Fruit fly (Drosophila melanogaster) whole organism, pupa: Measurements from ENCODE around the gene obst-H.

Source experiments
- CG10348 ChIP-seq: fragments of 200-800 bp; sonication (Bioruptor generic); IDR thresholded peaks from 2 replicates; pipeline ENCODE4 v1.3.6; 2022; ENCODE audit warnings: missing biosample characterization, missing genetic modification characterization
- CG12605 ChIP-seq: fragments of 200-800 bp; sonication (Bioruptor generic); IDR thresholded peaks from 2 replicates; pipeline ENCODE4 v1.3.6; 2022; ENCODE audit warnings: missing biosample characterization, missing genetic modification characterization
- CG13204 ChIP-seq: fragments of 200-800 bp; sonication (Bioruptor generic); optimal IDR thresholded peaks from 2 replicates; lab custom pipeline; 2018; ENCODE audit warnings: missing biosample characterization, mild to moderate bottlenecking, missing genetic modification characterization, moderate library complexity
- CG14655 ChIP-seq: fragments of 200-800 bp; sonication (Bioruptor generic); optimal IDR thresholded peaks from 3 replicates; lab custom pipeline; 2017; ENCODE audit warnings: mild to moderate bottlenecking, missing biosample characterization, missing genetic modification reagents, missing genetic modification characterization
- CG15710 ChIP-seq: fragments of 200-800 bp; sonication (Bioruptor generic); optimal IDR thresholded peaks from 2 replicates; lab custom pipeline; 2018; ENCODE audit warnings: missing biosample characterization, mild to moderate bottlenecking, missing genetic modification characterization, moderate library complexity
- CG17806 ChIP-seq: fragments of 200-800 bp; sonication (Bioruptor generic); optimal IDR thresholded peaks from 2 replicates; lab custom pipeline; 2018; ENCODE audit warnings: missing biosample characterization, mild to moderate bottlenecking, missing genetic modification characterization, moderate library complexity
- CG32121 ChIP-seq: fragments of 200-800 bp; sonication (Bioruptor generic); IDR thresholded peaks from 2 replicates; pipeline ENCODE4 v1.3.6; 2022; ENCODE audit warnings: missing biosample characterization, missing genetic modification characterization
- CG34367 ChIP-seq: fragments of 200-800 bp; sonication (Bioruptor generic); optimal IDR thresholded peaks from 2 replicates; lab custom pipeline; 2018; ENCODE audit warnings: missing biosample characterization, mild to moderate bottlenecking, missing genetic modification characterization
- CG4496 ChIP-seq: fragments of 200-800 bp; sonication (Bioruptor generic); IDR thresholded peaks from 3 replicates; pipeline ENCODE4 v1.3.6; 2022; ENCODE audit warnings: missing biosample characterization, missing genetic modification characterization
- CG8159 ChIP-seq: fragments of 200-800 bp; sonication (Bioruptor generic); optimal IDR thresholded peaks from 3 replicates; lab custom pipeline; 2018; ENCODE audit warnings: missing biosample characterization, mild to moderate bottlenecking, missing genetic modification characterization, moderate library complexity
- CG8301 ChIP-seq: fragments of 200-800 bp; sonication (Bioruptor generic); optimal IDR thresholded peaks from 2 replicates; lab custom pipeline; 2018; ENCODE audit warnings: missing biosample characterization, mild to moderate bottlenecking, missing genetic modification characterization
- CG9948 ChIP-seq: fragments of 200-800 bp; sonication (Bioruptor generic); optimal IDR thresholded peaks from 2 replicates; lab custom pipeline; 2018; ENCODE audit warnings: missing biosample characterization, mild to moderate bottlenecking, missing genetic modification characterization, moderate library complexity
- D1 ChIP-seq: fragments of 200-800 bp; sonication (Bioruptor generic); optimal IDR thresholded peaks from 2 replicates; lab custom pipeline; 2018; ENCODE audit warnings: missing biosample characterization, mild to moderate bottlenecking, missing genetic modification characterization, moderate library complexity
- EcR ChIP-seq: fragments of 200-800 bp; sonication (Bioruptor generic); optimal IDR thresholded peaks from 3 replicates; lab custom pipeline; 2019; ENCODE audit warnings: missing biosample characterization, missing genetic modification characterization, mild to moderate bottlenecking, moderate library complexity, missing genetic modification reagents
- Ets98B ChIP-seq: fragments of 200-800 bp; sonication (Bioruptor generic); IDR thresholded peaks from 2 replicates; pipeline ENCODE4 v1.3.6; 2022; ENCODE audit warnings: missing biosample characterization, missing genetic modification characterization
- Pif1A ChIP-seq: fragments of 200-800 bp; sonication (Bioruptor generic); optimal IDR thresholded peaks from 3 replicates; lab custom pipeline; 2016; ENCODE audit warnings: missing biosample characterization, missing genetic modification characterization
- Pif1B ChIP-seq: fragments of 200-800 bp; sonication (Bioruptor generic); optimal IDR thresholded peaks from 3 replicates; lab custom pipeline; 2016; ENCODE audit warnings: missing biosample characterization, missing genetic modification characterization
- Snoo ChIP-seq: fragments of 200-800 bp; sonication (Bioruptor generic); optimal IDR thresholded peaks from 3 replicates; lab custom pipeline; 2017; ENCODE audit warnings: missing biosample characterization, mild to moderate bottlenecking, missing genetic modification characterization, inconsistent platforms
- fd96Ca ChIP-seq: fragments of 200-800 bp; sonication (Bioruptor generic); IDR thresholded peaks from 3 replicates; pipeline ENCODE4 v1.3.6; 2022; ENCODE audit warnings: missing biosample characterization, missing genetic modification characterization
- gl ChIP-seq: fragments of 200-800 bp; sonication (Bioruptor generic); optimal IDR thresholded peaks from 2 replicates; lab custom pipeline; 2018; ENCODE audit warnings: missing biosample characterization, mild to moderate bottlenecking, missing genetic modification characterization
- rn ChIP-seq: fragments of 200-800 bp; sonication (Bioruptor generic); IDR thresholded peaks from 2 replicates; pipeline ENCODE4 v1.3.6; 2022; ENCODE audit warnings: missing biosample characterization, missing genetic modification characterization

The obst-H gene

DNA sequence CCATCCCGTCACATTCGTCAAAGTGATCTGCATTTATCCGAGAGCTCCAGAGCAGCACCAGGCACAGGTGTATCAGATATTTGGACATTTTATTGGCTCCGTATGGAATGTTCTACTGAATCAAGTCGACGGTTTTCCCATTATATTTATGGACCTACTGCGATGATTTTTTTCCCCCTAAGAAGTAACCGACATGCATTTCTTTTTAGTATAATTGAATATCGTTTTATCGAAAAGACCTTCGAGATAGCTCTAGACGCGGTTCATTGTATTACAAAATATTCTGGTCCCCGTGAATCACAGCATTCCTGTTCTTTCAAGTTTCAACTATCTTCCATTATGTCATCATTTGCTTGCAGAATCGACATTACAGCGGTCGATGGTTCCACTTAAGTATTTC lies at the start of gene obst-H:
obst-H (minus strand) TSS at position 101 of the 400 bp plus-strand sequence.
- TF ChIP-seq CG9948 (tag; lab: Kevin White, UChicago) = no peak
- TF ChIP-seq gl (tag; lab: Kevin White, UChicago) = no peak
- no peak for TF ChIP-seq Ets98B (GFP tag; lab: Robert Waterston, UW)
- TF ChIP-seq Snoo (tag; lab: Kevin White, UChicago) = no peak
- no peak for TF ChIP-seq CG34367
- no peak for TF ChIP-seq CG14655 (GFP tag; lab: Kevin White, UChicago)

DNA sequence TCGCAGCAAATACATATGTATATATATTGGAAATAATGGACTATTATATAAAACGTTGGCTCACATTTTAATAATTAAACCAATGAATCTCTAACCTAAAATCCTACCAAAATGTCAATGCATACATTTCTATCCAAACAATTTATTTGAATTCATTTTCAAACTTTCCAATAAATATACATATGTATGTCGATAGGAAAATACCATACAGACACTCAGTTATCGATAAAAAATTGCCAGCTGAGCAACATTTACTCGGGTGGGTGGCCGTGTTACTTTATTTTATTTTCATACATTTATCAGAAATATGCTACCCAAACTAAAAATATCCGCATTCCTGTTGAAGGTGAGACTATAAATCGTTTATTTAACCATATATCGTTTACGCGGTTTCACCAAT lies 47.3 kb upstream of the obst-H start, which contains the start of gene Ufsp2:
Ufsp2 (plus strand) TSS at position 214 of the 400 bp plus-strand sequence.
- TF ChIP-seq CG9948 (tag; lab: Kevin White, UChicago) = no peak
- no peak for TF ChIP-seq CG4496 (GFP tag; lab: Robert Waterston, UW)
- no peak for TF ChIP-seq gl (tag; lab: Kevin White, UChicago)
- no peak for TF ChIP-seq CG13204 (GFP tag; lab: Kevin White, UChicago)
- TF ChIP-seq CG17806 = no peak
- no peak for TF ChIP-seq CG32121 (GFP tag; lab: Robert Waterston, UW)
- no peak for TF ChIP-seq Ets98B (GFP tag; lab: Robert Waterston, UW)
- no peak for TF ChIP-seq CG12605
- TF ChIP-seq Snoo (tag; lab: Kevin White, UChicago) = no peak
- no peak for TF ChIP-seq CG8301
- no peak for TF ChIP-seq fd96Ca (GFP tag; lab: Robert Waterston, UW)
- TF ChIP-seq Pif1A = no peak
- no peak for TF ChIP-seq CG34367
- TF ChIP-seq rn = no peak
- TF ChIP-seq CG8159 = no peak

DNA sequence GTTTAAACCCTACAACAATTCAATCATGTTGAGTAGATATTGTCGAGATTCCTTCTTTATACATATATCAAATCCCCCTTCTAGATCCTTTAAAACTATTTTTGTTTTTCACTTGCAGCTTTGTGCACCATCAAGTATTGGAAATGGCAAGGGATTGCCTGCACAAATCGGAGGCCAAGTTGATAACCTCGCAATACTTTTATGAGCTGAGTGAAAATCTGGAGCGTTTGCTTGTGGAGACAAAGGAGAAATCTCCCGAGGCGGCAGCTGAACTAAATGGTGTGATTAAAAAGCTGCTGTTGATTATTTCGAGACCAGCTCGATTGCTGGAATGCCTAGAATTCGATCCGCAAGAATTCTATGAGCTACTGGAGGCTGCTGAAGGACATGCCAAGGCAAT lies 41.5 kb upstream of the obst-H start:
- TF ChIP-seq gl (tag; lab: Kevin White, UChicago) (no peak), CG4496 (GFP tag; lab: Robert Waterston, UW) (no peak), D1 (tag; lab: Kevin White, UChicago) (no peak), CG32121 (GFP tag; lab: Robert Waterston, UW) (no peak), Pif1B (no peak), Pif1A (no peak), CG12605 (no peak), CG8301 (no peak), CG17806 (no peak), Snoo (tag; lab: Kevin White, UChicago) (no peak), CG15710 (tag; lab: Kevin White, UChicago) (no peak), CG14655 (GFP tag; lab: Kevin White, UChicago) (no peak)

DNA sequence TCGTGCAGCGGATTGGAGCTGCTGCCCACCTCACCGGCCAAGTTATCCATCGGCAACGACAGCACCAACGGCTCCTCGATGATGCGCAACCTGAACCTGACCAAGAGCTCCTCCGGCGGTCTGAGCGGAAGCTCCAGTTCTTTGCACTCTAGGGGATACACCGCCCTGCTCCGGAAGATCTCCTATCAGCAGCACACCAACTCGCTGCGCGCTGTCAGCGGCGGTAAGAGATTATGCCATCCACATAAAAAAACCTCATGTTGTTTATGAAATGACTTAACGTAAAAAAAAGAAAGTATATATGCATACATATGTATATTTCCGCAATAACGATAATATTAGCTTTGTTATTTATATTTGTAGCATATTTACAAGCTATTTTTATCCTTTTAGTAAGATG lies 39.7 kb upstream of the obst-H start:
- no peak for TF ChIP-seq rn
- TF ChIP-seq EcR (GFP tag; lab: Kevin White, UChicago) = peak; percentile 68
- no peak for TF ChIP-seq Pif1B
- no peak for TF ChIP-seq CG15710 (tag; lab: Kevin White, UChicago)
- TF ChIP-seq, all 21 proteins: peak for 1

DNA sequence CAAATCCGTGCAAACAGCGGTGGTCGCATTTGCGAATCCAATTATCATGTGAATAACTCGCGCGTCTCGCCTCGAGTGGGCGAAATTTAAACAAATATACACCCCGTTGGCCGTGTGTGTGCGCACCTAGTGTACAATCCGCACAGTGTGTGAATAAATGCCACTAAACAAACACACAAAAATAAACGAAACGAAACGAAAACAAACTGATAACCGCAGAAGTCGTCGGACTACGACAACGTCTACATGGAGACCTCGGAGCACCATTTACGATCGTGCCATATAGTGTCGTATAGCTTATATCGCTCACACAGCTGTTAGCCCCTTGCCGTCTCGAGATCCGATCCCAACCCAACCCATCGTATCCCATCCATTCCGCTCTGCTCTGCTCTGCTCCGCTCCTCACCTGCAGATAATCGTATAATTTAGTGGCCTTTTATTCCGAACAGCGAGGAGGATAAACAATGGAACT lies 37.5 kb upstream of the obst-H start:
- TF ChIP-seq CG32121 (GFP tag; lab: Robert Waterston, UW) = no peak
- peak; percentile 24; the same call in 1 of the 2 replicates for TF ChIP-seq Ets98B (GFP tag; lab: Robert Waterston, UW)
- TF ChIP-seq CG15710 (tag; lab: Kevin White, UChicago) = no peak
- no peak for TF ChIP-seq gl (tag; lab: Kevin White, UChicago)
- TF ChIP-seq fd96Ca (GFP tag; lab: Robert Waterston, UW) = peak; percentile 57; the same call in 1 of the 3 replicates
- TF ChIP-seq CG17806 = no peak
- TF ChIP-seq CG34367 = no peak
- peak; percentile 53; the same call in 1 of the 3 replicates for TF ChIP-seq CG4496 (GFP tag; lab: Robert Waterston, UW)
- no peak for TF ChIP-seq CG13204 (GFP tag; lab: Kevin White, UChicago)
- peak; percentile 82 for TF ChIP-seq EcR (GFP tag; lab: Kevin White, UChicago)
- TF ChIP-seq Pif1B = peak; percentile 25
- no peak for TF ChIP-seq rn
- no peak for TF ChIP-seq CG9948 (tag; lab: Kevin White, UChicago)
- TF ChIP-seq Snoo (tag; lab: Kevin White, UChicago) = no peak
- no peak for TF ChIP-seq CG8159
- no peak for TF ChIP-seq CG14655 (GFP tag; lab: Kevin White, UChicago)
- peak; percentile 61; the same call in 1 of the 2 replicates for TF ChIP-seq CG12605
- TF ChIP-seq D1 (tag; lab: Kevin White, UChicago) = no peak
- no peak for TF ChIP-seq CG10348 (GFP tag; lab: Robert Waterston, UW)
- TF ChIP-seq Pif1A = no peak
- no peak for TF ChIP-seq CG8301

DNA sequence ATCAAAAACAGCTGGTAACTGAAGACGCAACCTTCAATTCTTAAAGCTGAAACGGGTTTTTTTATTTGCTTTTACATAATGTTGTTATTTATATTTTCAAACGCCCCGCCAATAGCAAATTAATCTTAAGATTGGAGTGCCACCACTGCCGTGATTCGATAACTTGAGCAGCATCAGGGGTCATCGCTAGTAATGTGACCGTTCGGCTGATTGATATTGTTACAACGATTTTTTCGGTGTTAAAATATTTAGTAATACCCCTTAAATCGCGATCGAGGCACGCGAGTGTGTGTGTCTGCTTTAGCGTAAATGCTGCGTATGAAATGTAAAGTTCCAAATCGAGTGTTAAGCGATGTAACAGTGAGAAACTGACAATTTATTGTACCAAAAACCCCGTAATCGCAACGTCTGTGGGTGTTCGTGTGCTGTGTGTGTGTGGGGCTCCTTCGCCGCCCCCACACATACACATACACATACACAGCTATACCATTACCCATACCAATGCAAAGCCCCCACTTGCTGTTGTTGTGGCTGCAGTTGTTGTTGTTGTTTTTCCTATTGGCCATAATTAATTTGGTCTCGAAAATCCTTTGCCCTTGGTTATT lies 36.9 kb upstream of the obst-H start, which contains the start of gene dop:
dop (plus strand) TSS at position 185 of the 605 bp plus-strand sequence.
- TF ChIP-seq CG17806 (no peak), CG15710 (tag; lab: Kevin White, UChicago) (no peak), Snoo (tag; lab: Kevin White, UChicago) (peak; percentile 20), CG8159 (no peak), Pif1A (no peak)

DNA sequence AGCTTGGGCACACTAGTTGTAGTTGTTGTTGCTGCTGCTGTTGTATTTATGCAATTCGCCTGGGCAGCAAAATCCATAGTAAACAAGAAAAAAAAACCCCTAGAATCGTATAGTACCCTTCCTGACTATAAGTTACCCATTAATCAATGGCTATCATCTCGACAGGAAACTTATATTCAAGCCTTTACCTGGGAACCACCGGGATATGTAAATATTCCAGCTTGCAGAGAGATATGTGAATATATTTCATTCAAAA lies 34.7 kb upstream of the obst-H start:
- TF ChIP-seq CG13204 (GFP tag; lab: Kevin White, UChicago) (no peak), CG8301 (no peak), Snoo (tag; lab: Kevin White, UChicago) (no peak)
- TF ChIP-seq, all 21 proteins: peak for 0
